Fruit fly (Drosophila melanogaster) whole organism, pupa: ENCODE data around the gene CG11837.

Experiments
- CG8301 ChIP-seq: fragments of 200-800 bp; sonication (Bioruptor generic); optimal IDR thresholded peaks from 2 replicates; lab custom pipeline; 2018; ENCODE audit warnings: missing biosample characterization, mild to moderate bottlenecking, missing genetic modification characterization
- EcR ChIP-seq: fragments of 200-800 bp; sonication (Bioruptor generic); optimal IDR thresholded peaks from 3 replicates; lab custom pipeline; 2019; ENCODE audit warnings: missing biosample characterization, missing genetic modification characterization, mild to moderate bottlenecking, moderate library complexity, missing genetic modification reagents
- Pif1B ChIP-seq: fragments of 200-800 bp; sonication (Bioruptor generic); optimal IDR thresholded peaks from 3 replicates; lab custom pipeline; 2016; ENCODE audit warnings: missing biosample characterization, missing genetic modification characterization
- rn ChIP-seq: fragments of 200-800 bp; sonication (Bioruptor generic); IDR thresholded peaks from 2 replicates; pipeline ENCODE4 v1.3.6; 2022; ENCODE audit warnings: missing biosample characterization, missing genetic modification characterization

dm6 chr3R:29076609-29077008 is 27.3 kb downstream of the CG11837 start:
- no peak for TF ChIP-seq CG8301 (tag; lab: Kevin White, UChicago)
- no peak for TF ChIP-seq rn (GFP tag; lab: Robert Waterston, UW)
- no peak for TF ChIP-seq Pif1B (GFP tag; lab: Kevin White, UChicago)
- no peak for TF ChIP-seq EcR (GFP tag; lab: Kevin White, UChicago)
